Fruit fly (Drosophila melanogaster) whole organism, embryonic: ENCODE results near the gene CG17364.

Experiments used
- Blimp-1 ChIP-seq: fragments of 200-800 bp; sonication (Bioruptor generic); optimal IDR thresholded peaks from 3 replicates; lab custom pipeline; 2018; ENCODE audit warnings: missing biosample characterization, missing genetic modification characterization, mild to moderate bottlenecking, moderate library complexity, missing genetic modification reagents
- CG10321 ChIP-seq: fragments of 200-800 bp; sonication (Bioruptor generic); IDR thresholded peaks from 2 replicates; pipeline ENCODE4 v1.3.6; 2022; ENCODE audit warnings: missing biosample characterization, missing genetic modification characterization
- CG16779 ChIP-seq: fragments of 200-800 bp; sonication (Bioruptor generic); IDR thresholded peaks from 2 replicates; pipeline ENCODE4 v1.3.6; 2022; ENCODE audit warnings: missing biosample characterization, missing genetic modification characterization
- CG17359 ChIP-seq: fragments of 200-800 bp; sonication (Bioruptor generic); optimal IDR thresholded peaks from 3 replicates; lab custom pipeline; 2018; ENCODE audit warnings: missing biosample characterization, mild to moderate bottlenecking, missing genetic modification characterization, moderate library complexity
- CG8478 ChIP-seq: fragments of >200 bp; optimal IDR thresholded peaks from 2 replicates; lab custom pipeline; 2018
- CG9932 ChIP-seq: fragments of 200-800 bp; sonication (Bioruptor generic); IDR thresholded peaks from 2 replicates; pipeline ENCODE4 v1.3.6; 2022; ENCODE audit warnings: missing biosample characterization, missing genetic modification characterization
- Dad ChIP-seq: fragments of 200-800 bp; sonication (Bioruptor generic); optimal IDR thresholded peaks from 3 replicates; lab custom pipeline; 2016; ENCODE audit warnings: missing biosample characterization, missing genetic modification characterization
- Dip2 ChIP-seq: fragments of 200-800 bp; sonication (Bioruptor generic); IDR thresholded peaks from 2 replicates; pipeline ENCODE4 v1.3.6; 2022; ENCODE audit warnings: missing biosample characterization, missing genetic modification characterization
- Hr78 ChIP-seq, 2 experiments: fragments of 200-800 bp in 1 of 2; fragments of >200 bp in 1 of 2; sonication (Bioruptor generic) in 1 of 2; optimal IDR thresholded peaks; 2 replicates each; lab custom pipeline; 2017 to 2019; ENCODE audit warnings: missing biosample characterization in 2 of 2, missing genetic modification characterization in 2 of 2, mild to moderate bottlenecking in 1 of 2, moderate library complexity in 1 of 2
- Max ChIP-seq: fragments of 200-800 bp; sonication (Bioruptor generic); optimal IDR thresholded peaks from 2 replicates; lab custom pipeline; 2016; ENCODE audit warnings: missing biosample characterization, mild to moderate bottlenecking, missing genetic modification characterization
- fru ChIP-seq: fragments of >200 bp; optimal IDR thresholded peaks from 2 replicates; lab custom pipeline; 2017
- lov ChIP-seq, 2 experiments: fragments of 200-800 bp in 1 of 2; fragments of >200 bp in 1 of 2; sonication (Bioruptor generic) in 1 of 2; IDR thresholded peaks in 1 of 2; optimal IDR thresholded peaks in 1 of 2; 2 replicates in 1 of 2; 3 replicates in 1 of 2; pipeline versions ENCODE4 v1.3.6 to Lab custom; 2017 to 2022; ENCODE audit warnings: missing biosample characterization in 1 of 2, missing genetic modification characterization in 1 of 2

DNA sequence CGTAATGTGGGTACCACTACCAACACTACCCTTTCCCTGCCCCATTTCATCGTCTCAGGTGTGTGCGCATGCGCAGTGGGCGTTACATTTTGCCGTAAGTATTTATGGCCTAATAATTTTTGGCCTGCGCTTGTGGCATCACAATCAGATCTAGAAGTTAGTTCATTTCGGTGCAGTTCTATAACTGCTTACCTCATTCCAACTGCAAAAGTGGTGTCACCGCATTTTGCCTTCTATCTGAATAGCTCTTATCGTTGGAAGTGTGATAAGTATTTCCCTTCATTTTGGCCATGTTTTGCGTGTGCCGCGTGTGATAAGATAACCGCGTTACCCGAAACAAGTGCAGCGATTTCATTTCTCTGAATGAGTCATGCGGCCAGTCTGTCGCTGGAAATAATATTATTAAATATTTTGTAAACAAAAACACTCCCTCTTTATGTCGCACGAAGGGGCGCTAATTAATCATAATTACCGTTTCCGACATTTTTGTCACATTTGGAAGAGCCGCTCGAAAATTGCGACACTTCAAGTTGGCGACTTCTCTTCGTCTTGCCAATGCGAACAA is 40.6 kb downstream of the CG17364 start:
- TF ChIP-seq lov (optimal IDR thresholded peaks at IDR 0.05; lab: Kevin White, UChicago), result no peak
- no peak for TF ChIP-seq lov (GFP tag; IDR thresholded peaks at IDR 0.05; lab: Robert Waterston, UW)
- TF ChIP-seq Blimp-1 (GFP tag; lab: Kevin White, UChicago), result no peak
- no peak for TF ChIP-seq CG17359 (tag; lab: Kevin White, UChicago)
- TF ChIP-seq CG10321, result no peak
- no peak for TF ChIP-seq Max
- TF ChIP-seq Dad (GFP tag; lab: Kevin White, UChicago), result no peak
- no peak for TF ChIP-seq CG16779 (GFP tag; lab: Robert Waterston, UW)
- no peak for TF ChIP-seq CG9932 (GFP tag; lab: Robert Waterston, UW)
- TF ChIP-seq Dip2 (GFP tag; lab: Robert Waterston, UW), result no peak
- no peak for TF ChIP-seq Hr78 (GFP tag; optimal IDR thresholded peaks at IDR 0.05; lab: Kevin White, UChicago)
- no peak for TF ChIP-seq fru (lab: Kevin White, UChicago)
- no peak for TF ChIP-seq CG8478
